Worm (Caenorhabditis elegans) whole organism, late embryonic: Measurements from ENCODE around the gene zmp-3.
"Not testable (repeated sequence)": the region's sequence is repeated elsewhere in the genome, so short reads cannot be mapped to it uniquely, and the experiment has no call there.

Experiments used
- C38D4.7 ChIP-seq: fragments of 200-800 bp; sonication (Bioruptor generic); optimal IDR thresholded peaks from 2 replicates; lab custom pipeline; 2018; ENCODE audit warnings: mild to moderate bottlenecking, missing genetic modification characterization, moderate library complexity, missing compliant biosample characterization
- K02D7.2 ChIP-seq: sonication (generic microtip); optimal IDR thresholded peaks from 2 replicates; lab custom pipeline; 2017; ENCODE audit warnings: mild to moderate bottlenecking, missing genetic modification characterization, missing compliant biosample characterization
- K09A11.1 ChIP-seq: sonication (generic microtip); optimal IDR thresholded peaks from 2 replicates; lab custom pipeline; 2017; ENCODE audit warnings: antibody characterized with exemption, mild to moderate bottlenecking, missing genetic modification characterization, missing compliant biosample characterization; ENCODE audit not compliant: insufficient read depth
- Y22D7AL.16 ChIP-seq: sonication (generic microtip); optimal IDR thresholded peaks from 2 replicates; lab custom pipeline; 2016; ENCODE audit warnings: missing genetic modification characterization, missing compliant biosample characterization
- ahr-1 ChIP-seq: sonication (generic microtip); optimal IDR thresholded peaks from 2 replicates; lab custom pipeline; 2016; ENCODE audit warnings: missing genetic modification characterization, missing compliant biosample characterization
- ama-1 ChIP-seq: fragments of 150-350 bp; optimal IDR thresholded peaks from 2 replicates; lab custom pipeline; 2014
- ceh-14 ChIP-seq: sonication (generic microtip); optimal IDR thresholded peaks from 2 replicates; lab custom pipeline; 2016; ENCODE audit warnings: missing genotype, missing genetic modification characterization, missing compliant biosample characterization
- ceh-19 ChIP-seq: fragments of 200-800 bp; sonication (Bioruptor generic); optimal IDR thresholded peaks from 2 replicates; lab custom pipeline; 2018; ENCODE audit warnings: mild to moderate bottlenecking, missing genetic modification characterization, missing compliant biosample characterization
- ceh-2 ChIP-seq: sonication (generic microtip); optimal IDR thresholded peaks from 2 replicates; lab custom pipeline; 2016; ENCODE audit warnings: missing genotype, missing genetic modification characterization, missing compliant biosample characterization
- ceh-22 ChIP-seq: sonication (generic microtip); optimal IDR thresholded peaks from 2 replicates; lab custom pipeline; 2017; ENCODE audit warnings: missing biosample characterization, missing genetic modification characterization
- ceh-24 ChIP-seq: sonication (generic microtip); optimal IDR thresholded peaks from 2 replicates; lab custom pipeline; 2016; ENCODE audit warnings: mild to moderate bottlenecking, missing genetic modification characterization, missing compliant biosample characterization
- ceh-6 ChIP-seq: fragments of 200-800 bp; sonication (Bioruptor generic); optimal IDR thresholded peaks from 2 replicates; lab custom pipeline; 2018; ENCODE audit warnings: mild to moderate bottlenecking, missing genetic modification characterization, missing compliant biosample characterization
- ceh-9 ChIP-seq: sonication (generic microtip); optimal IDR thresholded peaks from 2 replicates; lab custom pipeline; 2016; ENCODE audit warnings: mild to moderate bottlenecking, missing genetic modification characterization, inconsistent platforms, missing compliant biosample characterization
- che-1 ChIP-seq: sonication (generic microtip); optimal IDR thresholded peaks from 2 replicates; lab custom pipeline; 2016; ENCODE audit warnings: mild to moderate bottlenecking, missing genetic modification characterization, missing compliant biosample characterization
- dmd-4 ChIP-seq: sonication (generic microtip); optimal IDR thresholded peaks from 2 replicates; lab custom pipeline; 2016; ENCODE audit warnings: borderline replicate concordance, missing genetic modification characterization, missing compliant biosample characterization
- eyg-1 ChIP-seq: sonication (generic microtip); optimal IDR thresholded peaks from 2 replicates; lab custom pipeline; 2016; ENCODE audit warnings: missing genotype, missing genetic modification characterization, missing compliant biosample characterization
- fax-1 ChIP-seq: sonication (generic microtip); optimal IDR thresholded peaks from 2 replicates; lab custom pipeline; 2016; ENCODE audit warnings: missing genotype, missing genetic modification characterization, missing compliant biosample characterization
- fkh-10 ChIP-seq: fragments of 150-350 bp; optimal IDR thresholded peaks from 2 replicates; lab custom pipeline; 2014; ENCODE audit warnings: missing biosample characterization, missing genetic modification reagents, missing genetic modification characterization
- fkh-6 ChIP-seq: sonication (generic microtip); optimal IDR thresholded peaks from 2 replicates; lab custom pipeline; 2016; ENCODE audit warnings: missing genetic modification characterization, missing compliant biosample characterization
- lim-6 ChIP-seq: sonication (generic microtip); optimal IDR thresholded peaks from 2 replicates; lab custom pipeline; 2016; ENCODE audit warnings: missing genetic modification characterization, missing compliant biosample characterization
- madf-2 ChIP-seq: sonication (generic microtip); optimal IDR thresholded peaks from 2 replicates; lab custom pipeline; 2017; ENCODE audit warnings: missing genetic modification characterization, missing compliant biosample characterization
- pag-3 ChIP-seq: sonication (generic microtip); optimal IDR thresholded peaks from 2 replicates; lab custom pipeline; 2016; ENCODE audit warnings: missing compliant biosample characterization, missing genetic modification characterization, borderline replicate concordance
- pax-1 ChIP-seq: fragments of 150-350 bp; optimal IDR thresholded peaks from 2 replicates; lab custom pipeline; 2014; ENCODE audit warnings: missing biosample characterization, missing genetic modification characterization
- pha-2 ChIP-seq: sonication (generic microtip); optimal IDR thresholded peaks from 2 replicates; lab custom pipeline; 2017; ENCODE audit warnings: mild to moderate bottlenecking, missing genetic modification characterization, missing compliant biosample characterization
- pha-4 ChIP-seq: fragments of 150-350 bp; optimal IDR thresholded peaks from 2 replicates; lab custom pipeline; 2018; ENCODE audit warnings: missing biosample characterization, missing genetic modification reagents, missing genetic modification characterization
- pqm-1 ChIP-seq: sonication (generic microtip); optimal IDR thresholded peaks from 2 replicates; lab custom pipeline; 2016; ENCODE audit warnings: missing genetic modification characterization, missing compliant biosample characterization
- rnt-1 ChIP-seq: sonication (generic microtip); optimal IDR thresholded peaks from 2 replicates; lab custom pipeline; 2016; ENCODE audit warnings: missing genetic modification characterization, missing compliant biosample characterization
- sdc-2 ChIP-seq: sonication (generic microtip); optimal IDR thresholded peaks from 2 replicates; lab custom pipeline; 2016; ENCODE audit warnings: missing genotype, missing genetic modification characterization, missing compliant biosample characterization
- sox-2 ChIP-seq: fragments of 200-800 bp; sonication (Bioruptor generic); IDR thresholded peaks from 2 replicates; pipeline ENCODE4 v1.3.6; 2022; ENCODE audit warnings: missing genetic modification reagents, missing genetic modification characterization, missing compliant biosample characterization
- syd-9 ChIP-seq: sonication (generic microtip); optimal IDR thresholded peaks from 2 replicates; lab custom pipeline; 2016; ENCODE audit warnings: mild to moderate bottlenecking, missing genetic modification characterization, moderate library complexity, missing compliant biosample characterization
- tbx-7 ChIP-seq: sonication (generic microtip); optimal IDR thresholded peaks from 2 replicates; lab custom pipeline; 2016; ENCODE audit warnings: missing genotype, missing genetic modification characterization, missing compliant biosample characterization
- unc-42 ChIP-seq: sonication (generic microtip); optimal IDR thresholded peaks from 2 replicates; lab custom pipeline; 2016; ENCODE audit warnings: missing genotype, missing genetic modification characterization, missing compliant biosample characterization
- zip-5 ChIP-seq: sonication (generic microtip); optimal IDR thresholded peaks from 2 replicates; lab custom pipeline; 2016; ENCODE audit warnings: missing genetic modification characterization, missing compliant biosample characterization
- ztf-16 ChIP-seq: sonication (generic microtip); optimal IDR thresholded peaks from 2 replicates; lab custom pipeline; 2017; ENCODE audit warnings: missing genetic modification characterization, missing compliant biosample characterization

Gene zmp-3

ce11 chrV:2909525-2909924 lies at the start of gene zmp-3:
TSS of gene zmp-3 (minus strand) at chrV:2909625.
- TF ChIP-seq pha-4 (tag; lab: Kevin White, UChicago): no peak
- no peak for TF ChIP-seq pqm-1 (tag; lab: Kevin White, UChicago)
- TF ChIP-seq K02D7.2 (tag; lab: Kevin White, UChicago): no peak
- TF ChIP-seq ztf-16 (tag; lab: Kevin White, UChicago): no peak
- no peak for TF ChIP-seq lim-6 (tag; lab: Kevin White, UChicago)
- TF ChIP-seq fax-1 (tag; lab: Kevin White, UChicago): no peak
- no peak for TF ChIP-seq sdc-2 (tag; lab: Kevin White, UChicago)
- no peak for TF ChIP-seq C38D4.7
- no peak for TF ChIP-seq dmd-4 (tag; lab: Kevin White, UChicago)
- no peak for TF ChIP-seq rnt-1 (tag; lab: Kevin White, UChicago)
- TF ChIP-seq eyg-1 (tag; lab: Kevin White, UChicago): no peak
- TF ChIP-seq ceh-22 (tag; lab: Kevin White, UChicago): no peak

- TF ChIP-seq fax-1 (tag; lab: Kevin White, UChicago): no peak
- no peak for TF ChIP-seq sox-2 (GFP tag; lab: Robert Waterston, UW)
- TF ChIP-seq ceh-9 (tag; lab: Kevin White, UChicago): no peak
- TF ChIP-seq pag-3 (tag; lab: Kevin White, UChicago): no peak
- no peak for TF ChIP-seq zip-5
- TF ChIP-seq K09A11.1: no peak
Measured at ce11 chrV:2958202-2958601, 48.8 kb upstream of the zmp-3 start, which contains the start of gene srw-142. TSS of gene srw-142 (minus strand) at chrV:2958302.

ce11 chrV:2955342-2955741 lies 45.9 kb upstream of the zmp-3 start, which contains the start of gene srh-248:
TSS of gene srh-248 (minus strand) at chrV:2955442.
- not testable (repeated sequence) for TF ChIP-seq ztf-16 (tag; lab: Kevin White, UChicago); ceh-6 (GFP tag; lab: Kevin White, UChicago); ahr-1 (tag; lab: Kevin White, UChicago)
- TF ChIP-seq, all 69 proteins: peak for 0; not testable (repeated sequence) for 69

ce11 chrV:2952102-2952501 lies 42.7 kb upstream of the zmp-3 start, which contains the start of gene srw-122:
TSS of gene srw-122 (minus strand) at chrV:2952202.
- TF ChIP-seq unc-42, fkh-6, che-1 (tag; lab: Kevin White, UChicago): not testable (repeated sequence)

ce11 chrV:2945602-2946001 lies 36.2 kb upstream of the zmp-3 start, which contains the start of gene srh-87:
TSS of gene srh-87 (minus strand) at chrV:2945702.
- TF ChIP-seq ztf-16 (tag; lab: Kevin White, UChicago): no peak
- TF ChIP-seq tbx-7: no peak
- TF ChIP-seq ceh-14 (tag; lab: Kevin White, UChicago): no peak
- TF ChIP-seq pha-2 (tag; lab: Kevin White, UChicago): no peak
- no peak for TF ChIP-seq Y22D7AL.16 (tag; lab: Kevin White, UChicago)
- TF ChIP-seq ceh-2 (tag; lab: Kevin White, UChicago): no peak
- no peak for TF ChIP-seq ahr-1 (tag; lab: Kevin White, UChicago)
- TF ChIP-seq pax-1 (tag; lab: Kevin White, UChicago): no peak
- no peak for TF ChIP-seq eyg-1 (tag; lab: Kevin White, UChicago)
- no peak for TF ChIP-seq K02D7.2 (tag; lab: Kevin White, UChicago)
- no peak for TF ChIP-seq ceh-24 (tag; lab: Kevin White, UChicago)
- TF ChIP-seq fkh-10 (GFP tag; lab: Kevin White, UChicago): no peak
- no peak for TF ChIP-seq pqm-1 (tag; lab: Kevin White, UChicago)
- no peak for TF ChIP-seq lim-6 (tag; lab: Kevin White, UChicago)
- no peak for TF ChIP-seq syd-9 (tag; lab: Kevin White, UChicago)
- TF ChIP-seq ceh-19: no peak
- TF ChIP-seq madf-2 (tag; lab: Kevin White, UChicago): no peak
- TF ChIP-seq ama-1 (lab: Kevin White, UChicago): no peak
